Worm (Caenorhabditis elegans): ENCODE data around the gene egg-3.

- TF ChIP-seq ref-2 (tag; optimal IDR thresholded peaks at IDR 0.05) (no peak), pha-4 (tag; optimal IDR thresholded peaks at IDR 0.05) (no peak), lim-6 (tag; optimal IDR thresholded peaks at IDR 0.05) (no peak), odd-2 (tag; optimal IDR thresholded peaks at IDR 0.05) (no peak), tbx-2 (tag; optimal IDR thresholded peaks at IDR 0.05) (no peak), hlh-13 (GFP tag; optimal IDR thresholded peaks at IDR 0.05) (no peak), rnt-1 (tag; optimal IDR thresholded peaks at IDR 0.05) (no peak), ceh-19 (GFP tag; optimal IDR thresholded peaks at IDR 0.05) (no peak), elt-2 (tag; optimal IDR thresholded peaks at IDR 0.05) (no peak), unc-86 (tag; optimal IDR thresholded peaks at IDR 0.05) (no peak), unc-42 (tag; optimal IDR thresholded peaks at IDR 0.05) (no peak)
Measured at ce11 chrII:10894996-10895395, 10.8 kb upstream of the egg-3 start, which contains the start of gene sra-10.
